Worm (Caenorhabditis elegans): ENCODE measurements around the gene gpa-10.

DNA sequence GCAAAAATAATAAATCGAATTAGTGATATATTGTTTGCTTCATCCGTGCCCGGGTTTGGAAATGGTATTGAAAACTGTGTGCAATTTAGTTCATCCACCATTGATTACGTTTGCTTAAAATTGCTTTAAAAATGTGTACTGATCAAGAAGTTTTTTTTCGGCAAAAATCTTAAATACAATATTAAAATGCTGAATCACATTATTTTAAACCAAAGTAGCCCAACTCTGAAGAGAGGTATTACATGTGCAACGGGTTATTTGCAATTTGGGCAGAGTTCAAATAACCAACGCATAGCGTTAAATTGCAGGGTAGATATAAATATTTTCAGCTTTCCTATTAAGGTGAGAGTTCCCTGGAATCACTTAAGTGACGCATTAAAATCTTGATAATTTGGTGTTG is 37.4 kb downstream of the gpa-10 start, which contains the start of gene dmsr-14:
- no peak for TF ChIP-seq hmg-4 (GFP tag; optimal IDR thresholded peaks at IDR 0.05)
- TF ChIP-seq aly-1 (tag; optimal IDR thresholded peaks at IDR 0.05), result no peak
